Worm (Caenorhabditis elegans): ENCODE results near the gene cTel55X.1.

The cTel55X.1 gene

ce11 chrX:17714342-17715011 lies at the start of gene cTel55X.1:
Gene cTel55X.1, plus strand, starts transcription at chrX:17714961.
- TF ChIP-seq dao-5 (tag; optimal IDR thresholded peaks at IDR 0.05) (no peak), W03F9.2 (tag; optimal IDR thresholded peaks at IDR 0.05) (no peak), him-1 (tag; optimal IDR thresholded peaks at IDR 0.05) (no peak)

DNA sequence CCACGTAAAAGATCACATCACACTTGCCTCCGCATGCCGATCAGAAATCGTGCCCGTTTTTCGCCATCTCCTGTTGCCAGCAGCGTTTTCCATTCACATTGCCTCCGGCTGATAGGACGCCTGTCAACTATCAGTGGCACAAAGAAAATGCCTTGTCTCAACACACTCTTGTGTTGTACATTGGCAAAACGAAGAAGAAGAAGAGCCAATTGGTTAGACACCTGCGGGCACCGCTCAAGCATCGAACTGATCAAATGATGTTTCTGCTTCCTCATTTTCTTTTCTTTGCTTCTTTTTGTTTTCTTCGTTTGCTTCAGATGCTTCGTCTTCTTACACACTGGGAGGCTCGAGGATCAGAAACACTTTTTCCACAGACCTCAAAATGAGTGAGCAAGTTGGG lies 47.5 kb upstream of the cTel55X.1 start:
- TF ChIP-seq him-1 (tag; optimal IDR thresholded peaks at IDR 0.05), result no peak
- TF ChIP-seq dao-5 (tag; optimal IDR thresholded peaks at IDR 0.05), result no peak
- TF ChIP-seq W03F9.2 (tag; optimal IDR thresholded peaks at IDR 0.05), result no peak

- TF ChIP-seq W03F9.2 (tag; optimal IDR thresholded peaks at IDR 0.05), result no peak
- TF ChIP-seq dao-5 (tag; optimal IDR thresholded peaks at IDR 0.05), result no peak
- no peak for TF ChIP-seq him-1 (tag; optimal IDR thresholded peaks at IDR 0.05)
Observed at ce11 chrX:17670379-17671077, 44.2 kb upstream of the cTel55X.1 start, which contains the start of gene T23E7.2. Gene T23E7.2, plus strand, starts transcription at chrX:17671027.

DNA sequence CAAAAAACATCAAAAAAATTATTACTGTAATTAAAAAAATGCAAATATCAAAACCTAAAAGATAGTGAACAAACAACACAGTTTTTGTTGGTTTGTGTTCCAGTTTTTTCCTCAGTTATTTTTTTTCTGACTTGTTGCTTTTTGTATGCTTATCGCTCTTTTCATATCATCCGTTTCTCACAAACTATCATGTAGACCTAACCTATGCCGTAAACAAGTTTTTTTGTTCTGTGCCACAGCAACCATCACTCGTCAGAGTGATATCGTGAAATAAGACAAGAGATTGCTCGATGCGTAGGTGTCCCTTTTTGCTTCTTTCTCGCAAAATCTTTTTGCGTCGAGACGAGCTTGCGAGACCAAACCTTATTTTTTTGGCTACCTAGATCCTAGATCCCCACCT lies 42.5 kb upstream of the cTel55X.1 start:
- no peak for TF ChIP-seq him-1 (tag; optimal IDR thresholded peaks at IDR 0.05)
- TF ChIP-seq dao-5 (tag; optimal IDR thresholded peaks at IDR 0.05), result no peak
- TF ChIP-seq W03F9.2 (tag; optimal IDR thresholded peaks at IDR 0.05), result no peak

- TF ChIP-seq dao-5 (tag; optimal IDR thresholded peaks at IDR 0.05), result no peak
- no peak for TF ChIP-seq W03F9.2 (tag; optimal IDR thresholded peaks at IDR 0.05)
- no peak for TF ChIP-seq him-1 (tag; optimal IDR thresholded peaks at IDR 0.05)
Observed at ce11 chrX:17674313-17674712, 40.4 kb upstream of the cTel55X.1 start.

DNA sequence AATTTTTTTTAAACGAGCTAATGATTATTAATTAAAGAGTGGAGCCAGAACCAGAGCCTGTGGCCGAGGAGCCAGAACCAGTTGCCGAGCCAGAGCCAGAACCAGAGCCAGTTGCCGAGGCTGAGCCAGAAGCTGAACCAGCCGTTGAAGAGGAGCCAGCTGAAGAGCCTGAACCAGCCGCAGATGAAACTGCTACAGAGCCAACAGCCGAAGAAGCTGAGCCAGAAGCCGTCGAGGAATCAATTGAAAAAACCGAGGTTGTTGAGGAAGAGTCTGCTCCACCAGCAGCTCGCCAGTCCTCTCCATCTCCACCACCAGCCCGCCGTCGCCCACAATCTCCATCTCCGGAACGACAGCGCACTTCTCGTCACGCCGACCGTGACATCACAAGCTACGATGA lies 39.0 kb upstream of the cTel55X.1 start:
- TF ChIP-seq him-1 (tag; optimal IDR thresholded peaks at IDR 0.05) (no peak), W03F9.2 (tag; optimal IDR thresholded peaks at IDR 0.05) (no peak), dao-5 (tag; optimal IDR thresholded peaks at IDR 0.05) (no peak)

- TF ChIP-seq W03F9.2 (tag; optimal IDR thresholded peaks at IDR 0.05) (no peak), him-1 (tag; optimal IDR thresholded peaks at IDR 0.05) (no peak), dao-5 (tag; optimal IDR thresholded peaks at IDR 0.05) (no peak)
Observed at ce11 chrX:17676679-17677078, 38.1 kb upstream of the cTel55X.1 start.

DNA sequence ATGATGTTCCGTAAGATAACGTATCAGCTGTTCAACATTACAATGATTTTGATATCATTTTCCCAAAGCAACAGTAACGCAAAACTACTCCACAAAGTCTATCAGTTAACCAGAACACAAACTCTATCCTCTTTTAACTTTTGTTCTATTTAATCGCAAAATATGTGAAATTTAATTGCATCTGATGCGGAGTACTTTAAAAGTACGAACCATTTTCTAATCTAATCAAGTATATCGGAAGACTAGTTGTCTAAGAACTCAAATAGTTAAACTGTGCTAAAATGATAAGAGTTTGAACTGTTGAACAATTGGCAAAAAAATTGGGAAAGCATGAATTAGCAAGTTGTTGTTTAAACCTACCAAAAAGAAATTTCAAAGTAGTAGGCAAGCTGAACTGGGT lies 33.2 kb upstream of the cTel55X.1 start:
- TF ChIP-seq W03F9.2 (tag; optimal IDR thresholded peaks at IDR 0.05), result no peak
- TF ChIP-seq him-1 (tag; optimal IDR thresholded peaks at IDR 0.05), result no peak
- TF ChIP-seq dao-5 (tag; optimal IDR thresholded peaks at IDR 0.05), result no peak

- TF ChIP-seq dao-5 (tag; optimal IDR thresholded peaks at IDR 0.05) (no peak), W03F9.2 (tag; optimal IDR thresholded peaks at IDR 0.05) (no peak), him-1 (tag; optimal IDR thresholded peaks at IDR 0.05) (no peak)
Observed at ce11 chrX:17682280-17682679, 32.5 kb upstream of the cTel55X.1 start.

ce11 chrX:17683698-17684097 lies 31.1 kb upstream of the cTel55X.1 start:
- TF ChIP-seq W03F9.2 (tag; optimal IDR thresholded peaks at IDR 0.05), result no peak
- TF ChIP-seq dao-5 (tag; optimal IDR thresholded peaks at IDR 0.05), result no peak
- TF ChIP-seq him-1 (tag; optimal IDR thresholded peaks at IDR 0.05), result no peak

- TF ChIP-seq him-1 (tag; optimal IDR thresholded peaks at IDR 0.05), result no peak
- no peak for TF ChIP-seq dao-5 (tag; optimal IDR thresholded peaks at IDR 0.05)
- TF ChIP-seq W03F9.2 (tag; optimal IDR thresholded peaks at IDR 0.05), result no peak
Observed at ce11 chrX:17684767-17685166, 30.0 kb upstream of the cTel55X.1 start, which contains the start of gene T23E7.6. Gene T23E7.6, minus strand, starts transcription at chrX:17684811.

ce11 chrX:17685959-17686358 lies 28.8 kb upstream of the cTel55X.1 start:
- TF ChIP-seq W03F9.2 (tag; optimal IDR thresholded peaks at IDR 0.05) (no peak), him-1 (tag; optimal IDR thresholded peaks at IDR 0.05) (no peak), dao-5 (tag; optimal IDR thresholded peaks at IDR 0.05) (no peak)

DNA sequence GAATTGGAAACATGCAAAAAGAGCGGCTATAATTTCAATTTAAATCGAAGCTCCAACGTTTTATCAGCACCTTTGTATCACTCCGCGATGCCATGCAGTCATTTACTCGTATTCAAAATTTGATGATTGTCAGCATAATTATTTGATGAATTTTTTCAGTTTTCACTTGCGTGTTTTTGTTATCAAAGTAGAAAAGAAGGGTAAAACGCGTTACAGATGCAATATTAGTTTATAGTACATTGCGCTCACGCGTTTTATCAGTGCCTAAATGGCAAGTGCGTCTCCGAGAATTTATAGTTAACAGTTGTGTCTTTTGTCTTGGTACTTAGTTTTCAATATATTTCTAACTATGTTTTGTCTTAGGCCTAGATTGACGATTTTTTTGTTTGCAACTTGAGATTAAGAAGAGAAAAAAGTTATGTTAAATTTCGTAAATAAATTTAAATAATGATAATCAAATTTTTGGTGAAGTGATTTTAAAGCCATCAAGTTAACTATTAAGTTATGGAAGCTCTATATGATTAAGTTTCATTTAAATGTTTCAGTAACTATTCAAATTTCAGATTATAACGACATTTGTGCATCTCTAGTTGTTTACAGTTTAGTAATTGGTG lies 20.0 kb upstream of the cTel55X.1 start, which contains the start of gene cgt-2:
Gene cgt-2 (plus strand): TSS at position 564 of the 614 bp plus-strand sequence.
- TF ChIP-seq him-1 (tag; optimal IDR thresholded peaks at IDR 0.05) (no peak), W03F9.2 (tag; optimal IDR thresholded peaks at IDR 0.05) (no peak), dao-5 (tag; optimal IDR thresholded peaks at IDR 0.05) (no peak)

DNA sequence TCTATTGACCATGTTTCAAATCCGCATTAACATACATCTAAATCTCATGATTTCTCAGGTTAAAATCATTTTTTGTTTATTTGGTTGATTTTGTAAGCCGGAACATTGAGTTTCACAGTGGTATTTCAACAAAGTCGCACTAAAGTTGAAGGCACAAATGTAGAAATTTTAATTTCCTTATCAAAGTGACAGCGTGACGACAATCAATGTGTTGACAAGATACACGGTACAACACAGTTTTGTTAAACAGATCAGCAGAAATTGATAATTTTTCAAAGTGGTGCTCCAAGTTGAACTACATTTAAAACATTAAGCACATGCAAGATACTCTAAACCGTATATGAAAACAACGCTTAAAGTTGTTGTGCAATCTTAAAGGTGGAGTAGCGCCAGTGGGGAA lies 12.2 kb upstream of the cTel55X.1 start:
- TF ChIP-seq dao-5 (tag; optimal IDR thresholded peaks at IDR 0.05) (no peak), him-1 (tag; optimal IDR thresholded peaks at IDR 0.05) (no peak), W03F9.2 (tag; optimal IDR thresholded peaks at IDR 0.05) (no peak)

Measured in whole organism, L4/young adult.